Fruit fly (Drosophila melanogaster) whole organism, embryonic: Measurements from ENCODE around the gene salr.

ENCODE experiments used
- CG10543 ChIP-seq: fragments of 200-800 bp; sonication (Bioruptor generic); optimal IDR thresholded peaks from 3 replicates; lab custom pipeline; 2017; ENCODE audit warnings: missing biosample characterization, mild to moderate bottlenecking, missing genetic modification characterization, moderate library complexity
- CG12071 ChIP-seq: fragments of 200-800 bp; sonication (Bioruptor generic); optimal IDR thresholded peaks from 3 replicates; lab custom pipeline; 2018; ENCODE audit warnings: missing biosample characterization, mild to moderate bottlenecking, missing genetic modification characterization
- CG12236 ChIP-seq: fragments of 200-800 bp; sonication (Bioruptor generic); optimal IDR thresholded peaks from 2 replicates; lab custom pipeline; 2016; ENCODE audit warnings: missing biosample characterization, missing genetic modification characterization
- CG12659 ChIP-seq: fragments of 200-800 bp; sonication (Bioruptor generic); optimal IDR thresholded peaks from 3 replicates; lab custom pipeline; 2017; ENCODE audit warnings: mild to moderate bottlenecking, missing biosample characterization, missing genetic modification reagents, missing genetic modification characterization
- CG13424 ChIP-seq: fragments of 200-800 bp; sonication (Bioruptor generic); optimal IDR thresholded peaks from 2 replicates; lab custom pipeline; 2019; ENCODE audit warnings: missing biosample characterization, mild to moderate bottlenecking, missing genetic modification characterization, moderate library complexity
- CG15479 ChIP-seq: fragments of 200-800 bp; sonication (Bioruptor generic); optimal IDR thresholded peaks from 3 replicates; lab custom pipeline; 2019; ENCODE audit warnings: missing biosample characterization, mild to moderate bottlenecking, missing genetic modification characterization, moderate library complexity
- CG1647 ChIP-seq: fragments of 200-800 bp; sonication (Bioruptor generic); optimal IDR thresholded peaks from 3 replicates; lab custom pipeline; 2016; ENCODE audit warnings: missing biosample characterization, missing genetic modification characterization
- CG16779 ChIP-seq: fragments of 200-800 bp; sonication (Bioruptor generic); IDR thresholded peaks from 2 replicates; pipeline ENCODE4 v1.3.6; 2022; ENCODE audit warnings: missing biosample characterization, missing genetic modification characterization
- CG17802 ChIP-seq: fragments of 200-800 bp; sonication (Bioruptor generic); optimal IDR thresholded peaks from 2 replicates; lab custom pipeline; 2018; ENCODE audit warnings: missing biosample characterization, mild to moderate bottlenecking, missing genetic modification characterization, moderate library complexity
- CG17912 ChIP-seq: fragments of 200-800 bp; sonication (Bioruptor generic); optimal IDR thresholded peaks from 2 replicates; lab custom pipeline; 2018; ENCODE audit warnings: missing biosample characterization, mild to moderate bottlenecking, missing genetic modification characterization
- CG2116 ChIP-seq: fragments of 200-800 bp; sonication (Bioruptor generic); optimal IDR thresholded peaks from 3 replicates; lab custom pipeline; 2018; ENCODE audit warnings: missing biosample characterization, mild to moderate bottlenecking, missing genetic modification characterization
- CG2712 ChIP-seq: fragments of 200-800 bp; optimal IDR thresholded peaks from 3 replicates; lab custom pipeline; 2019; ENCODE audit warnings: missing biosample characterization, mild to moderate bottlenecking, missing genetic modification characterization, moderate library complexity
- CG3281 ChIP-seq: fragments of 200-800 bp; sonication (Bioruptor generic); optimal IDR thresholded peaks from 3 replicates; lab custom pipeline; 2017; ENCODE audit warnings: missing biosample characterization, mild to moderate bottlenecking, missing genetic modification characterization
- CG4404 ChIP-seq: fragments of 200-800 bp; sonication (Bioruptor generic); IDR thresholded peaks from 2 replicates; pipeline ENCODE4 v1.3.6; 2022; ENCODE audit warnings: missing biosample characterization, missing genetic modification characterization
- CG5953 ChIP-seq: fragments of 200-800 bp; sonication (Bioruptor generic); IDR thresholded peaks from 2 replicates; pipeline ENCODE4 v1.3.6; 2022; ENCODE audit warnings: missing biosample characterization, missing genetic modification characterization
- CG6254 ChIP-seq: fragments of 200-800 bp; sonication (Bioruptor generic); optimal IDR thresholded peaks from 3 replicates; lab custom pipeline; 2017; ENCODE audit warnings: mild to moderate bottlenecking, missing biosample characterization, missing genetic modification reagents, missing genetic modification characterization
- CG6813 ChIP-seq: fragments of 200-800 bp; sonication (Bioruptor generic); optimal IDR thresholded peaks from 2 replicates; lab custom pipeline; 2017; ENCODE audit warnings: missing biosample characterization, missing genetic modification characterization, mild to moderate bottlenecking, moderate library complexity, missing genetic modification reagents
- CG7271 ChIP-seq: fragments of 200-800 bp; sonication (Bioruptor generic); optimal IDR thresholded peaks from 2 replicates; lab custom pipeline; 2018; ENCODE audit warnings: missing biosample characterization, mild to moderate bottlenecking, missing genetic modification characterization, moderate library complexity
- CG8359 ChIP-seq: fragments of 200-800 bp; sonication (Bioruptor generic); optimal IDR thresholded peaks from 2 replicates; lab custom pipeline; 2017; ENCODE audit warnings: missing biosample characterization, mild to moderate bottlenecking, missing genetic modification characterization, borderline replicate concordance
- CG9932 ChIP-seq: fragments of 200-800 bp; sonication (Bioruptor generic); IDR thresholded peaks from 2 replicates; pipeline ENCODE4 v1.3.6; 2022; ENCODE audit warnings: missing biosample characterization, missing genetic modification characterization
- CkIIα-i1 ChIP-seq: fragments of 200-800 bp; sonication (Bioruptor generic); IDR thresholded peaks from 2 replicates; pipeline ENCODE4 v1.3.6; 2022; ENCODE audit warnings: missing biosample characterization, missing genetic modification characterization
- D ChIP-seq, 2 experiments: fragments of 200-800 bp in 1 of 2; fragments of >200 bp in 1 of 2; sonication (Bioruptor generic) in 1 of 2; optimal IDR thresholded peaks; 2 replicates in 1 of 2; 3 replicates in 1 of 2; lab custom pipeline; 2017; ENCODE audit warnings: mild to moderate bottlenecking in 1 of 2, missing biosample characterization in 1 of 2, missing genetic modification characterization in 1 of 2, missing genetic modification reagents in 1 of 2
- Dp ChIP-seq: fragments of 200-800 bp; sonication (Bioruptor generic); optimal IDR thresholded peaks from 2 replicates; lab custom pipeline; 2018; ENCODE audit warnings: missing biosample characterization, mild to moderate bottlenecking, missing genetic modification characterization, moderate library complexity
- Ets97D ChIP-seq: fragments of 200-800 bp; sonication (Bioruptor generic); optimal IDR thresholded peaks from 3 replicates; lab custom pipeline; 2016; ENCODE audit warnings: missing biosample characterization, missing genetic modification characterization
- HLH3B ChIP-seq: fragments of 200-800 bp; sonication (Bioruptor generic); IDR thresholded peaks from 2 replicates; pipeline ENCODE4 v1.3.6; 2022; ENCODE audit warnings: missing biosample characterization, missing genetic modification characterization
- HLH4C ChIP-seq: fragments of 200-800 bp; sonication (Bioruptor generic); IDR thresholded peaks from 3 replicates; pipeline ENCODE4 v1.3.6; 2022; ENCODE audit warnings: missing biosample characterization, missing genetic modification characterization; ENCODE audit not compliant: partially characterized antibody
- HLH54F ChIP-seq: fragments of 200-800 bp; sonication (Bioruptor generic); optimal IDR thresholded peaks from 3 replicates; lab custom pipeline; 2016; ENCODE audit warnings: missing biosample characterization, missing genetic modification characterization
- Hr3 ChIP-seq: fragments of 200-800 bp; sonication (Bioruptor generic); optimal IDR thresholded peaks from 3 replicates; lab custom pipeline; 2016; ENCODE audit warnings: missing biosample characterization, missing genetic modification characterization
- Neu2 ChIP-seq: fragments of 200-800 bp; sonication (Bioruptor generic); optimal IDR thresholded peaks from 3 replicates; lab custom pipeline; 2016; ENCODE audit warnings: missing biosample characterization, missing genetic modification characterization, borderline replicate concordance
- Nf-YC ChIP-seq: fragments of 200-800 bp; optimal IDR thresholded peaks from 3 replicates; lab custom pipeline; 2019; ENCODE audit warnings: missing biosample characterization, mild to moderate bottlenecking, missing genetic modification characterization, moderate library complexity
- Sry-δ ChIP-seq: fragments of 200-800 bp; sonication (Bioruptor generic); optimal IDR thresholded peaks from 2 replicates; lab custom pipeline; 2016; ENCODE audit warnings: missing biosample characterization, missing genetic modification characterization
- Tbp ChIP-seq: fragments of >200 bp; optimal IDR thresholded peaks from 2 replicates; lab custom pipeline; 2018; ENCODE audit warnings: missing biosample characterization, missing genetic modification characterization
- ac ChIP-seq: fragments of 200-800 bp; sonication (Bioruptor generic); optimal IDR thresholded peaks from 3 replicates; lab custom pipeline; 2017; ENCODE audit warnings: missing biosample characterization, mild to moderate bottlenecking, missing genetic modification characterization
- br ChIP-seq: fragments of >200 bp; optimal IDR thresholded peaks from 2 replicates; lab custom pipeline; 2017
- chif ChIP-seq, 2 experiments: fragments of 200-800 bp; sonication (Bioruptor generic); optimal IDR thresholded peaks; 3 replicates each; lab custom pipeline; 2016; ENCODE audit warnings: missing biosample characterization in 2 of 2, missing genetic modification characterization in 2 of 2
- ems ChIP-seq: fragments of 200-800 bp; sonication (Bioruptor generic); optimal IDR thresholded peaks from 3 replicates; lab custom pipeline; 2016; ENCODE audit warnings: missing biosample characterization, missing genetic modification characterization
- esg ChIP-seq: fragments of 200-800 bp; sonication (Bioruptor generic); conservative IDR thresholded peaks from 2 replicates; pipeline ENCODE4 v1.3.6; 2022; ENCODE audit warnings: missing biosample characterization, missing genetic modification characterization
- eve ChIP-seq, 2 experiments: fragments of >200 bp; optimal IDR thresholded peaks; 2 replicates each; lab custom pipeline; 2017; ENCODE audit warnings: missing biosample characterization in 2 of 2, missing genetic modification characterization in 2 of 2
- fd3F ChIP-seq: fragments of 200-800 bp; sonication (Bioruptor generic); optimal IDR thresholded peaks from 2 replicates; lab custom pipeline; 2018; ENCODE audit warnings: missing biosample characterization, mild to moderate bottlenecking, missing genetic modification characterization, moderate library complexity
- fru ChIP-seq: fragments of >200 bp; optimal IDR thresholded peaks from 2 replicates; lab custom pipeline; 2017
- ham ChIP-seq: fragments of 200-800 bp; sonication (Bioruptor generic); IDR thresholded peaks from 2 replicates; pipeline ENCODE4 v1.3.6; 2022; ENCODE audit warnings: missing biosample characterization, missing genetic modification characterization
- ken ChIP-seq: fragments of 200-800 bp; sonication (Bioruptor generic); IDR thresholded peaks from 3 replicates; pipeline ENCODE4 v1.3.6; 2022; ENCODE audit warnings: missing biosample characterization, missing genetic modification characterization
- odd ChIP-seq: fragments of 200-800 bp; sonication (Bioruptor generic); optimal IDR thresholded peaks from 2 replicates; lab custom pipeline; 2017; ENCODE audit warnings: missing biosample characterization, mild to moderate bottlenecking, missing genetic modification characterization
- otp ChIP-seq: fragments of 200-800 bp; sonication (Bioruptor generic); IDR thresholded peaks from 3 replicates; pipeline ENCODE4, ENCODE4 v1.3.6; 2022; ENCODE audit warnings: missing biosample characterization, missing genetic modification characterization
- pho ChIP-seq: fragments of 200-800 bp; sonication (Bioruptor generic); optimal IDR thresholded peaks from 2 replicates; lab custom pipeline; 2016; ENCODE audit warnings: missing biosample characterization, missing genetic modification characterization
- sens ChIP-seq: fragments of 200-800 bp; sonication (Bioruptor generic); peaks from one replicate; lab custom pipeline; 2016; ENCODE audit warnings: missing biosample characterization, missing genetic modification characterization
- slbo ChIP-seq: fragments of 200-800 bp; sonication (Bioruptor generic); IDR thresholded peaks from 2 replicates; pipeline ENCODE4 v1.3.6; 2022; ENCODE audit warnings: missing biosample characterization, missing genetic modification characterization
- so ChIP-seq: fragments of 200-800 bp; sonication (Bioruptor generic); IDR thresholded peaks from 3 replicates; pipeline ENCODE4 v1.3.6; 2022; ENCODE audit warnings: missing biosample characterization, missing genetic modification characterization
- stwl ChIP-seq: fragments of 200-800 bp; sonication (Bioruptor generic); optimal IDR thresholded peaks from 3 replicates; lab custom pipeline; 2018; ENCODE audit warnings: missing biosample characterization, mild to moderate bottlenecking, missing genetic modification characterization, moderate library complexity
- sug ChIP-seq: fragments of 200-800 bp; optimal IDR thresholded peaks from 2 replicates; lab custom pipeline; 2019; ENCODE audit warnings: missing biosample characterization, mild to moderate bottlenecking, missing genetic modification characterization, moderate library complexity
- unpg ChIP-seq: fragments of 200-800 bp; sonication (Bioruptor generic); optimal IDR thresholded peaks from 3 replicates; lab custom pipeline; 2018; ENCODE audit warnings: missing biosample characterization, mild to moderate bottlenecking, missing genetic modification characterization, moderate library complexity
- wek ChIP-seq: fragments of 200-800 bp; sonication (Bioruptor generic); optimal IDR thresholded peaks from 3 replicates; lab custom pipeline; 2018; ENCODE audit warnings: missing biosample characterization, mild to moderate bottlenecking, missing genetic modification characterization, moderate library complexity

The salr gene

DNA sequence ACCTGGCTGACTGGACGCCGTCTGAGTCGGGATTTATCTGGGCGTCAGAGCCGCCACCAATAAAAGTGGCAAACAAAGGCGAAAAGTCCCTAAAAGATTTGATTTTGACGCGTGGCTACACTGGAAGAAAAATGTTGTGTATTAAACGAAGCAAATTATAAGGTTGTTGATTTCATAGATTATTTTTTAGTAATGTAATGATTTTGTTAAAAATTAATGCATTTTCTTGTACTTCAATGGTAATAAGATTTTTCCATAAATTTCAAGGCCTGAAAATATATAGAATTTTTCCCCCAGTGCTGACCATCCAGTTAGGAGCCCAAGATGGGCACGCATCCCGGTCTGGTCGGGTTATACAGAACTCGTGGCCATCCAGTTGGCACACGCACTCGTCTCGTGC is 20.5 kb upstream of the salr start (continued):
- TF ChIP-seq ems: no peak
- TF ChIP-seq Sry-δ (GFP tag; lab: Kevin White, UChicago): no peak
- TF ChIP-seq sens (GFP tag; lab: Kevin White, UChicago): peak; percentile 74
- TF ChIP-seq HLH54F (GFP tag; lab: Kevin White, UChicago): no peak
- TF ChIP-seq fru (lab: Kevin White, UChicago): no peak
- TF ChIP-seq Dp (GFP tag; lab: Kevin White, UChicago): no peak
- TF ChIP-seq eve (GFP tag; optimal IDR thresholded peaks at IDR 0.05; lab: Kevin White, UChicago): no peak
- no peak for TF ChIP-seq CG15479
- 0 out of 2 replicates have a peak, but pooled peaks have one; percentile 8 for TF ChIP-seq slbo
- TF ChIP-seq D (optimal IDR thresholded peaks at IDR 0.05; lab: Kevin White, UChicago): no peak
- TF ChIP-seq D (GFP tag; optimal IDR thresholded peaks at IDR 0.05; lab: Kevin White, UChicago): peak; percentile 22
- no peak for TF ChIP-seq Tbp (GFP tag; lab: Kevin White, UChicago)
- peak; percentile 9 for TF ChIP-seq CG13424 (tag; lab: Kevin White, UChicago)
- no peak for TF ChIP-seq CG17802 (tag; lab: Kevin White, UChicago)
- TF ChIP-seq CG16779 (GFP tag; lab: Robert Waterston, UW): no peak
- no peak for TF ChIP-seq Ets97D
- no peak for TF ChIP-seq CG7271 (tag; lab: Kevin White, UChicago)
- no peak for TF ChIP-seq stwl (tag; lab: Kevin White, UChicago)
- no peak for TF ChIP-seq HLH3B
- peak; percentile 71 for TF ChIP-seq CG4404
- TF ChIP-seq CG12659 (GFP tag; lab: Kevin White, UChicago): no peak
- TF ChIP-seq otp (GFP tag; lab: Robert Waterston, UW): no peak
- TF ChIP-seq wek (GFP tag; lab: Kevin White, UChicago): no peak
- TF ChIP-seq br: no peak
- TF ChIP-seq ken: no peak
- no peak for TF ChIP-seq esg (GFP tag; lab: Robert Waterston, UW)
- TF ChIP-seq CG3281 (GFP tag; lab: Kevin White, UChicago): no peak
- no peak for TF ChIP-seq ham (GFP tag; lab: Robert Waterston, UW)
- no peak for TF ChIP-seq fd3F (GFP tag; lab: Kevin White, UChicago)
- TF ChIP-seq odd (GFP tag; lab: Kevin White, UChicago): no peak
- peak; percentile 39 to 64 for TF ChIP-seq chif (GFP tag; optimal IDR thresholded peaks at IDR 0.05; lab: Kevin White, UChicago)
- no peak for TF ChIP-seq CG12236 (GFP tag; lab: Kevin White, UChicago)
- no peak for TF ChIP-seq pho (GFP tag; lab: Kevin White, UChicago)
- TF ChIP-seq CG17912: no peak
- TF ChIP-seq CG12071 (GFP tag; lab: Kevin White, UChicago): no peak
- TF ChIP-seq CG6254 (GFP tag; lab: Kevin White, UChicago): no peak
- no peak for TF ChIP-seq Nf-YC (tag; lab: Kevin White, UChicago)
- no peak for TF ChIP-seq so (GFP tag; lab: Robert Waterston, UW)
- TF ChIP-seq ac (GFP tag; lab: Kevin White, UChicago): peak; percentile 83
- no peak for TF ChIP-seq CG10543 (GFP tag; lab: Kevin White, UChicago)
- TF ChIP-seq Hr3 (GFP tag; lab: Kevin White, UChicago): peak; percentile 4
- no peak for TF ChIP-seq CkIIα-i1 (GFP tag; lab: Robert Waterston, UW)
- TF ChIP-seq Neu2 (GFP tag; lab: Kevin White, UChicago): no peak
- no peak for TF ChIP-seq CG5953 (GFP tag; lab: Robert Waterston, UW)
- TF ChIP-seq HLH4C (GFP tag; lab: Robert Waterston, UW): no peak
- TF ChIP-seq sug (tag; lab: Kevin White, UChicago): no peak
- no peak for TF ChIP-seq CG9932 (GFP tag; lab: Robert Waterston, UW)
- TF ChIP-seq CG8359 (GFP tag; lab: Kevin White, UChicago): no peak
- TF ChIP-seq CG2116 (GFP tag; lab: Kevin White, UChicago): no peak
- no peak for TF ChIP-seq CG1647 (GFP tag; lab: Kevin White, UChicago)
- TF ChIP-seq CG2712: peak; percentile 35
- TF ChIP-seq unpg (GFP tag; lab: Kevin White, UChicago): peak; percentile 53
- no peak for TF ChIP-seq CG6813 (GFP tag; lab: Kevin White, UChicago)
